Fruit fly (Drosophila melanogaster) whole organism, embryonic: ENCODE data around the gene Ddc.

Experiments used
- Atf6 ChIP-seq: fragments of 200-800 bp; sonication (Bioruptor generic); IDR thresholded peaks from 2 replicates; pipeline ENCODE4 v1.3.6; 2022; ENCODE audit warnings: missing biosample characterization, missing genetic modification characterization
- CG10366 ChIP-seq: fragments of 200-800 bp; sonication (Bioruptor generic); IDR thresholded peaks from 2 replicates; pipeline ENCODE4 v1.3.6; 2022; ENCODE audit warnings: missing biosample characterization, missing genetic modification characterization
- CG10959 ChIP-seq: fragments of 200-800 bp; sonication (Bioruptor generic); IDR thresholded peaks from 2 replicates; pipeline ENCODE4 v1.3.6; 2022; ENCODE audit warnings: missing biosample characterization, missing genetic modification characterization
- CG12219 ChIP-seq: fragments of 200-800 bp; sonication (Bioruptor generic); optimal IDR thresholded peaks from 3 replicates; lab custom pipeline; 2018; ENCODE audit warnings: missing biosample characterization, mild to moderate bottlenecking, missing genetic modification characterization
- CG12744 ChIP-seq: fragments of 200-800 bp; sonication (Bioruptor generic); optimal IDR thresholded peaks from 2 replicates; lab custom pipeline; 2016; ENCODE audit warnings: missing biosample characterization, missing genetic modification characterization
- CG15011 ChIP-seq: fragments of 200-800 bp; sonication (Bioruptor generic); optimal IDR thresholded peaks from 3 replicates; lab custom pipeline; 2018; ENCODE audit warnings: missing biosample characterization, mild to moderate bottlenecking, missing genetic modification characterization
- CG15479 ChIP-seq: fragments of 200-800 bp; sonication (Bioruptor generic); optimal IDR thresholded peaks from 3 replicates; lab custom pipeline; 2019; ENCODE audit warnings: missing biosample characterization, mild to moderate bottlenecking, missing genetic modification characterization, moderate library complexity
- CG15696 ChIP-seq: fragments of 200-800 bp; sonication (Bioruptor generic); optimal IDR thresholded peaks from 2 replicates; lab custom pipeline; 2019; ENCODE audit warnings: missing biosample characterization, mild to moderate bottlenecking, missing genetic modification characterization, moderate library complexity
- CG16779 ChIP-seq: fragments of 200-800 bp; sonication (Bioruptor generic); IDR thresholded peaks from 2 replicates; pipeline ENCODE4 v1.3.6; 2022; ENCODE audit warnings: missing biosample characterization, missing genetic modification characterization
- CG17361 ChIP-seq: fragments of 200-800 bp; sonication (Bioruptor generic); IDR thresholded peaks from 3 replicates; pipeline ENCODE4 v1.3.6; 2022; ENCODE audit warnings: missing biosample characterization, missing genetic modification characterization
- CG17385 ChIP-seq: fragments of 200-800 bp; sonication (Bioruptor generic); optimal IDR thresholded peaks from 3 replicates; lab custom pipeline; 2018; ENCODE audit warnings: missing biosample characterization, mild to moderate bottlenecking, missing genetic modification characterization
- CG2129 ChIP-seq: fragments of 200-800 bp; sonication (Bioruptor generic); IDR thresholded peaks from 2 replicates; pipeline ENCODE4 v1.3.6; 2022; ENCODE audit warnings: missing biosample characterization, missing genetic modification characterization; ENCODE audit not compliant: partially characterized antibody
- CG32772 ChIP-seq: fragments of 200-800 bp; sonication (Bioruptor generic); IDR thresholded peaks from 2 replicates; pipeline ENCODE4 v1.3.6; 2022; ENCODE audit warnings: missing biosample characterization, missing genetic modification characterization
- CG33557 ChIP-seq: fragments of 200-800 bp; sonication (Bioruptor generic); optimal IDR thresholded peaks from 2 replicates; lab custom pipeline; 2019; ENCODE audit warnings: missing biosample characterization, mild to moderate bottlenecking, missing genetic modification characterization, moderate library complexity
- CG3995 ChIP-seq: fragments of 200-800 bp; sonication (Bioruptor generic); optimal IDR thresholded peaks from 3 replicates; lab custom pipeline; 2016; ENCODE audit warnings: missing biosample characterization, missing genetic modification characterization
- CG4707 ChIP-seq: fragments of 200-800 bp; sonication (Bioruptor generic); optimal IDR thresholded peaks from 2 replicates; lab custom pipeline; 2018; ENCODE audit warnings: missing biosample characterization, mild to moderate bottlenecking, missing genetic modification characterization, moderate library complexity
- CG6272 ChIP-seq: fragments of 200-800 bp; sonication (Bioruptor generic); IDR thresholded peaks from 2 replicates; pipeline ENCODE4 v1.3.6; 2022; ENCODE audit warnings: missing biosample characterization, missing genetic modification characterization
- CG6854 ChIP-seq: fragments of 200-800 bp; sonication (Bioruptor generic); optimal IDR thresholded peaks from 3 replicates; lab custom pipeline; 2017; ENCODE audit warnings: missing biosample characterization, mild to moderate bottlenecking, missing genetic modification characterization
- CG7928 ChIP-seq: fragments of 200-800 bp; sonication (Bioruptor generic); optimal IDR thresholded peaks from 2 replicates; lab custom pipeline; 2017; ENCODE audit warnings: missing biosample characterization, mild to moderate bottlenecking, missing genetic modification characterization
- CG8359 ChIP-seq: fragments of 200-800 bp; sonication (Bioruptor generic); optimal IDR thresholded peaks from 2 replicates; lab custom pipeline; 2017; ENCODE audit warnings: missing biosample characterization, mild to moderate bottlenecking, missing genetic modification characterization, borderline replicate concordance
- CG8944 ChIP-seq: fragments of 200-800 bp; sonication (Bioruptor generic); optimal IDR thresholded peaks from 3 replicates; lab custom pipeline; 2016; ENCODE audit warnings: missing biosample characterization, missing genetic modification characterization
- CG9932 ChIP-seq: fragments of 200-800 bp; sonication (Bioruptor generic); IDR thresholded peaks from 2 replicates; pipeline ENCODE4 v1.3.6; 2022; ENCODE audit warnings: missing biosample characterization, missing genetic modification characterization
- Dad ChIP-seq: fragments of 200-800 bp; sonication (Bioruptor generic); optimal IDR thresholded peaks from 3 replicates; lab custom pipeline; 2016; ENCODE audit warnings: missing biosample characterization, missing genetic modification characterization
- Dll ChIP-seq: fragments of 200-800 bp; sonication (Bioruptor generic); IDR thresholded peaks from 4 replicates; pipeline ENCODE4 v1.3.6; 2022; ENCODE audit warnings: missing biosample characterization, missing genetic modification characterization; ENCODE audit not compliant: partially characterized antibody
- Ets97D ChIP-seq: fragments of 200-800 bp; sonication (Bioruptor generic); optimal IDR thresholded peaks from 3 replicates; lab custom pipeline; 2016; ENCODE audit warnings: missing biosample characterization, missing genetic modification characterization
- HHEX ChIP-seq: fragments of 200-800 bp; sonication (Bioruptor generic); optimal IDR thresholded peaks from 3 replicates; lab custom pipeline; 2017; ENCODE audit warnings: missing biosample characterization, mild to moderate bottlenecking, missing genetic modification characterization, missing genetic modification reagents
- Hand ChIP-seq: fragments of 200-800 bp; sonication (Bioruptor generic); optimal IDR thresholded peaks from 2 replicates; lab custom pipeline; 2017; ENCODE audit warnings: mild to moderate bottlenecking, missing biosample characterization, missing genetic modification reagents, missing genetic modification characterization
- Lpt ChIP-seq: fragments of >200 bp; optimal IDR thresholded peaks from 2 replicates; lab custom pipeline; 2018; ENCODE audit warnings: missing biosample characterization, missing genetic modification characterization
- MBD-R2 ChIP-seq: fragments of 200-800 bp; sonication (Bioruptor generic); IDR thresholded peaks from 2 replicates; pipeline ENCODE4 v1.3.6; 2022; ENCODE audit warnings: missing biosample characterization, missing genetic modification characterization
- Max ChIP-seq: fragments of 200-800 bp; sonication (Bioruptor generic); optimal IDR thresholded peaks from 2 replicates; lab custom pipeline; 2016; ENCODE audit warnings: missing biosample characterization, mild to moderate bottlenecking, missing genetic modification characterization
- Meics ChIP-seq: fragments of 200-800 bp; sonication (Bioruptor generic); optimal IDR thresholded peaks from 2 replicates; lab custom pipeline; 2017; ENCODE audit warnings: missing biosample characterization, mild to moderate bottlenecking, missing genetic modification characterization
- NK7.1 ChIP-seq: fragments of 200-800 bp; sonication (Bioruptor generic); optimal IDR thresholded peaks from 3 replicates; lab custom pipeline; 2016; ENCODE audit warnings: missing biosample characterization, missing genetic modification characterization
- Rfx ChIP-seq: fragments of 200-800 bp; sonication (Bioruptor generic); IDR thresholded peaks from 2 replicates; pipeline ENCODE4 v1.3.6; 2022; ENCODE audit warnings: missing biosample characterization, missing genetic modification characterization
- Six4 ChIP-seq: fragments of 200-800 bp; sonication (Bioruptor generic); optimal IDR thresholded peaks from 2 replicates; lab custom pipeline; 2016; ENCODE audit warnings: missing biosample characterization, missing genetic modification characterization
- aop ChIP-seq: fragments of 200-800 bp; sonication (Bioruptor generic); IDR thresholded peaks from 2 replicates; pipeline ENCODE4 v1.3.6; 2022; ENCODE audit warnings: missing biosample characterization, missing genetic modification characterization
- bab2 ChIP-seq: fragments of 200-800 bp; sonication (Bioruptor generic); optimal IDR thresholded peaks from 2 replicates; lab custom pipeline; 2016; ENCODE audit warnings: missing biosample characterization, missing genetic modification characterization
- btn ChIP-seq: fragments of 200-800 bp; sonication (Bioruptor generic); optimal IDR thresholded peaks from 2 replicates; lab custom pipeline; 2016; ENCODE audit warnings: missing biosample characterization, missing genetic modification characterization
- crol ChIP-seq: fragments of 200-800 bp; sonication (Bioruptor generic); IDR thresholded peaks from 2 replicates; pipeline ENCODE4 v1.3.6; 2022; ENCODE audit warnings: missing biosample characterization, missing genetic modification characterization
- cwo ChIP-seq: fragments of 200-800 bp; sonication (Bioruptor generic); optimal IDR thresholded peaks from 3 replicates; lab custom pipeline; 2017; ENCODE audit warnings: missing biosample characterization, missing genetic modification characterization, mild to moderate bottlenecking, moderate library complexity, missing genetic modification reagents
- insv ChIP-seq, 2 experiments: fragments of 200-800 bp; sonication (Bioruptor generic); optimal IDR thresholded peaks; 3 replicates each; lab custom pipeline; 2016 to 2018; ENCODE audit warnings: missing biosample characterization in 2 of 2, missing genetic modification characterization in 2 of 2
- phol ChIP-seq: fragments of 200-800 bp; sonication (Bioruptor generic); optimal IDR thresholded peaks from 3 replicates; lab custom pipeline; 2018; ENCODE audit warnings: missing biosample characterization, mild to moderate bottlenecking, missing genetic modification characterization, moderate library complexity
- prd ChIP-seq, 3 experiments: fragments of >200 bp in 2 of 3; fragments of 200-800 bp in 1 of 3; sonication (Bioruptor generic) in 1 of 3; optimal IDR thresholded peaks in 2 of 3; IDR thresholded peaks in 1 of 3; 2 replicates in 2 of 3; 3 replicates in 1 of 3; pipeline versions ENCODE4 v1.3.6 to Lab custom; 2017 to 2022; ENCODE audit warnings: missing biosample characterization in 1 of 3, missing genetic modification characterization in 1 of 3
- run ChIP-seq: fragments of 200-800 bp; sonication (Bioruptor generic); optimal IDR thresholded peaks from 3 replicates; lab custom pipeline; 2018; ENCODE audit warnings: missing biosample characterization, mild to moderate bottlenecking, missing genetic modification characterization
- salm ChIP-seq: fragments of 200-800 bp; sonication (Bioruptor generic); optimal IDR thresholded peaks from 2 replicates; lab custom pipeline; 2018; ENCODE audit warnings: missing biosample characterization, mild to moderate bottlenecking, missing genetic modification characterization
- stc ChIP-seq: fragments of 200-800 bp; sonication (Bioruptor generic); IDR thresholded peaks from 2 replicates; pipeline ENCODE4 v1.3.6; 2022; ENCODE audit warnings: missing biosample characterization, missing genetic modification characterization
- tgo ChIP-seq: fragments of 200-800 bp; sonication (Bioruptor generic); IDR thresholded peaks from 3 replicates; pipeline ENCODE4 v1.3.6; 2022; ENCODE audit warnings: missing biosample characterization, missing genetic modification characterization
- tup ChIP-seq: fragments of 200-800 bp; sonication (Bioruptor generic); optimal IDR thresholded peaks from 2 replicates; lab custom pipeline; 2016; ENCODE audit warnings: missing biosample characterization, mild to moderate bottlenecking, missing genetic modification characterization, moderate library complexity
- twi ChIP-seq: fragments of 200-800 bp; optimal IDR thresholded peaks from 2 replicates; lab custom pipeline; 2019; ENCODE audit warnings: missing biosample characterization, mild to moderate bottlenecking, missing genetic modification characterization, moderate library complexity
- vnd ChIP-seq: fragments of 200-800 bp; sonication (Bioruptor generic); IDR thresholded peaks from 3 replicates; pipeline ENCODE4 v1.3.6; 2022; ENCODE audit warnings: missing biosample characterization, missing genetic modification characterization; ENCODE audit not compliant: partially characterized antibody
- zen ChIP-seq: fragments of 200-800 bp; sonication (Bioruptor generic); optimal IDR thresholded peaks from 3 replicates; lab custom pipeline; 2018; ENCODE audit warnings: missing biosample characterization, mild to moderate bottlenecking, missing genetic modification characterization, moderate library complexity

Ddc gene

dm6 chr2L:19138361-19139041 is 18.4 kb upstream of the Ddc start (continued):
- no peak for TF ChIP-seq vnd (GFP tag; lab: Robert Waterston, UW)
- no peak for TF ChIP-seq CG15696 (tag; lab: Kevin White, UChicago)
- TF ChIP-seq prd (optimal IDR thresholded peaks at IDR 0.05; lab: Kevin White, UChicago), result no peak
- TF ChIP-seq prd (GFP tag; IDR thresholded peaks at IDR 0.05; lab: Robert Waterston, UW), result no peak
- TF ChIP-seq CG15011 (GFP tag; lab: Kevin White, UChicago), result no peak
- TF ChIP-seq CG10959 (GFP tag; lab: Robert Waterston, UW), result no peak
- no peak for TF ChIP-seq CG4707 (GFP tag; lab: Kevin White, UChicago)
- TF ChIP-seq CG9932 (GFP tag; lab: Robert Waterston, UW), result 0 out of 2 replicates have a peak, but pooled peaks have one; percentile 28
- TF ChIP-seq CG8359 (GFP tag; lab: Kevin White, UChicago), result peak; percentile 11
- no peak for TF ChIP-seq CG12219 (GFP tag; lab: Kevin White, UChicago)
- TF ChIP-seq Hand (GFP tag; lab: Kevin White, UChicago), result peak; percentile 33
- TF ChIP-seq CG12744 (GFP tag; lab: Kevin White, UChicago), result no peak
- TF ChIP-seq CG3995, result no peak
- no peak for TF ChIP-seq CG8944
- no peak for TF ChIP-seq Six4 (GFP tag; lab: Kevin White, UChicago)
- TF ChIP-seq tup (GFP tag; lab: Kevin White, UChicago), result no peak
- no peak for TF ChIP-seq run (tag; lab: Kevin White, UChicago)
- no peak for TF ChIP-seq Max (GFP tag; lab: Kevin White, UChicago)
- no peak for TF ChIP-seq CG17385
- TF ChIP-seq tgo, result no peak
- TF ChIP-seq stc (GFP tag; lab: Robert Waterston, UW), result no peak
- no peak for TF ChIP-seq aop (GFP tag; lab: Robert Waterston, UW)
- peak; percentile 44 for TF ChIP-seq phol
- TF ChIP-seq CG33557 (GFP tag; lab: Kevin White, UChicago), result no peak
- no peak for TF ChIP-seq Rfx
- no peak for TF ChIP-seq CG7928
- no peak for TF ChIP-seq Lpt (GFP tag; lab: Kevin White, UChicago)
- no peak for TF ChIP-seq CG32772 (GFP tag; lab: Robert Waterston, UW)
- TF ChIP-seq CG2129 (GFP tag; lab: Robert Waterston, UW), result no peak
- TF ChIP-seq HHEX (GFP tag; lab: Kevin White, UChicago), result peak; percentile 22
- TF ChIP-seq Dll, result no peak
- TF ChIP-seq salm (tag; lab: Kevin White, UChicago), result no peak
- TF ChIP-seq CG6854, result no peak
- no peak for TF ChIP-seq CG15479 (GFP tag; lab: Kevin White, UChicago)
- no peak for TF ChIP-seq btn (GFP tag; lab: Kevin White, UChicago)
- TF ChIP-seq twi, result no peak
- TF ChIP-seq Atf6 (GFP tag; lab: Robert Waterston, UW), result no peak
- TF ChIP-seq CG6272 (GFP tag; lab: Robert Waterston, UW), result no peak
- no peak for TF ChIP-seq bab2 (GFP tag; lab: Kevin White, UChicago)
- TF ChIP-seq crol, result peak; percentile 58; the same call in 1 of the 2 replicates
- TF ChIP-seq cwo (GFP tag; lab: Kevin White, UChicago), result no peak
- no peak for TF ChIP-seq MBD-R2
- peak; percentile 41; the same call in 1 of the 3 replicates for TF ChIP-seq CG17361 (GFP tag; lab: Robert Waterston, UW)
- TF ChIP-seq insv (GFP tag; optimal IDR thresholded peaks at IDR 0.05; lab: Kevin White, UChicago), result no peak
- no peak for TF ChIP-seq Ets97D
- TF ChIP-seq CG16779, result no peak
- no peak for TF ChIP-seq NK7.1 (GFP tag; lab: Kevin White, UChicago)
- TF ChIP-seq Meics (GFP tag; lab: Kevin White, UChicago), result peak; percentile 11
- no peak for TF ChIP-seq CG10366
- TF ChIP-seq zen (tag; lab: Kevin White, UChicago), result no peak
- TF ChIP-seq Dad (GFP tag; lab: Kevin White, UChicago), result no peak
